Fruit fly (Drosophila melanogaster) S2 (cell line): ENCODE results near the gene dgt2.

ENCODE experiments used
- CG8478 ChIP-seq: fragments of >200 bp; optimal IDR thresholded peaks from 2 replicates; lab custom pipeline; 2018
- CTCF ChIP-seq, 2 experiments: fragments of >200 bp; optimal IDR thresholded peaks; 2 replicates each; lab custom pipeline; 2018

DNA sequence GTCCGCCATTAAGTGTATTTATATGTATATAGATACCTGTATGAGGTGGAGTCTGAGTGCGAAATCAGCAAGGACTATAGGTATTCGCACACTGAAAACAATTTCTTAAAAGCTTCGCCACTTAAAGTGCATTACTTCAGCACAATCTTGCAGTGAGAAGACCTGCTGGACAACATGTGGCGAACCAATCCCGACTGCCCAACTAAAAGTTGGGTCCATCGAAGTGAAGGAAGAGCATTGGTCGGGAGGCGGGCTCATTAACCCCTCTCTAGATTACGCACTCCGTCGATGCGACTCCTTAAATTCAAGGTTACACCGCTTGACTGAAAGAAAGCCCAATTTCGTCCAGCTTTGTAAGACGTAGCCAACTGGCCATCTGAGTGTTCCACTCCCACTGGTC lies 23.5 kb downstream of the dgt2 start:
- TF ChIP-seq CG8478 (lab: Kevin White, UChicago) (no peak), CTCF (optimal IDR thresholded peaks at IDR 0.05; lab: Kevin White, UChicago) (no peak)
